Worm (Caenorhabditis elegans): ENCODE data around the gene tbc-11.

- TF ChIP-seq npax-4 (tag; optimal IDR thresholded peaks at IDR 0.05) (no peak), pha-4 (tag; optimal IDR thresholded peaks at IDR 0.05) (no peak), ceh-14 (tag; optimal IDR thresholded peaks at IDR 0.05) (no peak), tbx-7 (tag; optimal IDR thresholded peaks at IDR 0.05) (no peak), ceh-34 (tag; optimal IDR thresholded peaks at IDR 0.05) (no peak), odd-2 (tag; optimal IDR thresholded peaks at IDR 0.05) (no peak), hlh-13 (GFP tag; optimal IDR thresholded peaks at IDR 0.05) (no peak), nfya-1 (tag; optimal IDR thresholded peaks at IDR 0.05) (no peak), pax-1 (tag; optimal IDR thresholded peaks at IDR 0.05) (no peak), K09A11.1 (tag; optimal IDR thresholded peaks at IDR 0.05; ENCODE audit: insufficient read depth) (no peak), ceh-2 (tag; optimal IDR thresholded peaks at IDR 0.05) (no peak)
Measured at ce11 chrX:880367-880766, 44.4 kb upstream of the tbc-11 start, which contains the start of gene ZC13.2.
